Worm (Caenorhabditis elegans) whole organism, L4/young adult: ENCODE data around the gene R03H10.11.

Source experiments
- W03F9.2 ChIP-seq: fragments of 150-350 bp; optimal IDR thresholded peaks from 2 replicates; lab custom pipeline; 2014; ENCODE audit warnings: missing biosample characterization, missing genetic modification characterization
- dao-5 ChIP-seq: sonication (generic microtip); optimal IDR thresholded peaks from 2 replicates; lab custom pipeline; 2016; ENCODE audit warnings: missing genotype, missing genetic modification characterization, moderate library complexity, missing compliant biosample characterization
- him-1 ChIP-seq: sonication (generic microtip); optimal IDR thresholded peaks from 2 replicates; lab custom pipeline; 2016; ENCODE audit warnings: missing genotype, missing genetic modification reagents, missing genetic modification characterization, missing compliant biosample characterization

ce11 chrII:4150211-4150610 is 32.3 kb upstream of the R03H10.11 start:
- TF ChIP-seq dao-5 (tag; lab: Kevin White, UChicago) (no peak), him-1 (tag; lab: Kevin White, UChicago) (no peak), W03F9.2 (tag; lab: Kevin White, UChicago) (no peak)
